Fruit fly (Drosophila melanogaster): ENCODE data around the gene CG6733.
A peak's percentile ranks its signal among the peaks of the same experiment; 100 is the strongest.

Gene CG6733

DNA sequence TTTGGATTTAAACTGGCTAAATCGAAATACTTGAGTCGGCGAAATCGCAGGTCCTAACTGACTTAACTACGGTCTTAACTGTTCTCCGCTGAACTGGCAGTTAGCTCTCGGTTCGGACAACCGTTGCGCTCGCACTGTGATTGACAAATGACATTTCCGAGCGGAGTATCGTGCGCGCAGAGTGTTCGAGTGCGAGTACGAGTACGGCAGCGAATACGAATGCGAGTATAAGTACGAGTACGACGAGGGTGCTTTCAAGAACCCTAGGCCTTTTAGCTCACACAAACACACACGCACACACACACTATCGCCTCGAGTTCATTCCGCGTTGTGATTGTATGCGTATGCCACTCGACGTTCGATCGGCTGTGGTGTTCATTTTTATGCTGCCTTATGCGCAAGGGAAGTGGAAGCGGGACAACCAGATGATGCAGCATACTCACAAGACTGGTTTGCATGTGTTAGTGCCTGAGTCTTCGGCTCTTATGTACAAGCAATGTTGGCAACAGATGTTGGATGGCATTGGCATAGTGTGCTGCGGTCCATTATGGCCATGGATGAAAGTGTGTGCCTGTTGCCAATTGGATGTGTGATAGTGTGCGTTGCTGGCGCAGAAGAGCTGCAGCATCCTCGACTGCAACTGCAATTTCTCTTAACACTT lies 44.3 kb downstream of the CG6733 start, which contains the start of gene hh:
Gene hh (minus strand): TSS at position 229 of the 661 bp plus-strand sequence.
- TF ChIP-seq CG34367 (tag; optimal IDR thresholded peaks at IDR 0.05), result no peak
- 0 out of 3 replicates have a peak, but pooled peaks have one; percentile 49 for TF ChIP-seq CG4496 (GFP tag; IDR thresholded peaks at IDR 0.05)

DNA sequence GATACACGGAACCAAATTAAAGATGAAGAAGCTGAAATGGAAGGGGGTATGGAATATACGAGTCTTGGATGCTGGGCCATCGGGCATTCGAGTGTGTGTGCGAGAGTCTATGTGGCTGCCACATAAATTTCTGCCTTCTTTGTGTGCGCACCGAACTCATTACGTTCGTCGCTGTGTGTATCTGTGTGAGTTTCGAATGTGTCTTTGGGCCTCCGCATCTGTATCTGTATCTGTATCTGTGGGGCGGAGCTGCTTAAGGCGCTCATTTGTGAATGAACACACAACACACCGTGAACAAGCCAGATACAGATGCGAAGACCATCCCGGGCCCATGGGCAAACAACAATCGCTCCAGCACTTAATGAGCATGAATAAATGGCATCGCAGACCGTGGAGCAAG lies 45.9 kb downstream of the CG6733 start:
- TF ChIP-seq Ets98B (GFP tag; IDR thresholded peaks at IDR 0.05) (no peak), CG32121 (GFP tag; IDR thresholded peaks at IDR 0.05) (no peak), EcR (GFP tag; optimal IDR thresholded peaks at IDR 0.05) (no peak), Pif1B (GFP tag; optimal IDR thresholded peaks at IDR 0.05) (no peak), CG12605 (GFP tag; IDR thresholded peaks at IDR 0.05) (no peak), CG10348 (GFP tag; IDR thresholded peaks at IDR 0.05) (no peak), rn (GFP tag; IDR thresholded peaks at IDR 0.05) (no peak), CG8301 (tag; optimal IDR thresholded peaks at IDR 0.05) (no peak)

DNA sequence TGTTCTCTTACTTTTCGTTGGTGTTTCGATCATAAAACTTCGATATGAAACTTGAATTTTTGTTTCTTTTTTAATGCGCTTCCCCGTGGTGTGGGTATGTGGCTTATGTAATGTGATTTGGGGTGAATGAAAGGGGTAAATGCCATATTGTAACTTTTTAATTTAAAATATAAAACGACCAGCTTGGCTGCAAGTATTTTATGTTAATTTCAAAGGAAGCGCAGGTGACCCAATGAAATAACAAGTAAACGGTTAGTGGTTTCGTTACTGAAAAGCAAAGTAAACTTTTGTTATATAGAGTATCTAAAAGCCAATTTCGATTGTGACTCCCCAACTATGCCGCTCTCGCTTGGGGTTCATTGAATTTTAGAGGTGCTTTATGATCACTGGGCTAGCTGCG lies 47.1 kb downstream of the CG6733 start:
- TF ChIP-seq Pif1A (GFP tag; optimal IDR thresholded peaks at IDR 0.05) (no peak), CG14655 (GFP tag; optimal IDR thresholded peaks at IDR 0.05) (peak; percentile 15), gl (tag; optimal IDR thresholded peaks at IDR 0.05) (no peak), CG12605 (GFP tag; IDR thresholded peaks at IDR 0.05) (no peak), CG17806 (tag; optimal IDR thresholded peaks at IDR 0.05) (peak; percentile 13), EcR (GFP tag; optimal IDR thresholded peaks at IDR 0.05) (peak; percentile 25), Snoo (tag; optimal IDR thresholded peaks at IDR 0.05) (no peak), CG9948 (tag; optimal IDR thresholded peaks at IDR 0.05) (no peak), CG15710 (tag; optimal IDR thresholded peaks at IDR 0.05) (peak; percentile 38), fd96Ca (GFP tag; IDR thresholded peaks at IDR 0.05) (no peak), CG8301 (tag; optimal IDR thresholded peaks at IDR 0.05) (no peak), CG10348 (GFP tag; IDR thresholded peaks at IDR 0.05) (no peak), CG8159 (tag; optimal IDR thresholded peaks at IDR 0.05) (no peak), CG32121 (GFP tag; IDR thresholded peaks at IDR 0.05) (no peak), CG4496 (GFP tag; IDR thresholded peaks at IDR 0.05) (no peak), CG13204 (GFP tag; optimal IDR thresholded peaks at IDR 0.05) (no peak), CG34367 (tag; optimal IDR thresholded peaks at IDR 0.05) (no peak), D1 (tag; optimal IDR thresholded peaks at IDR 0.05) (no peak), rn (GFP tag; IDR thresholded peaks at IDR 0.05) (no peak), Pif1B (GFP tag; optimal IDR thresholded peaks at IDR 0.05) (no peak), Ets98B (GFP tag; IDR thresholded peaks at IDR 0.05) (no peak)

DNA sequence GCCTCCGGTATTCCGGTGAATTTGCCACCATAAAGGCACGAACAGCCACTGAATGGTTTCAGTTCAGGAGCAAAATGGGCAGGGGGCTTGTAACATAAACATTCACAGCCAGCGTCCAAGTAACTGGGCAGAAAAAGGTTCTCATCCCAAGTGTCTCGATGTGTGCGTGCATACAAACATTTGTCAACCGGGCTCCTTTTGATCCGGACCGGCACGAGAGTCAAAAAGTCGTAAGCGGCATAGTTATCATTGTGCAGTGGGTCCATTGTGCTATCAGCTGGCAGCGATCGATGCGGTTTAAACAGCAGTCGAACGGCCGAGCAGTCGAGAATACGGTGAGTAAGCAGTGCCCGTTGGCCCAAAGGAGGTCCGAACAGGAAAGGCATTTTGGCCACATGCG lies 48.2 kb downstream of the CG6733 start:
- TF ChIP-seq Pif1A (GFP tag; optimal IDR thresholded peaks at IDR 0.05) (no peak), EcR (GFP tag; optimal IDR thresholded peaks at IDR 0.05) (no peak), CG34367 (tag; optimal IDR thresholded peaks at IDR 0.05) (no peak), gl (tag; optimal IDR thresholded peaks at IDR 0.05) (no peak), CG8159 (tag; optimal IDR thresholded peaks at IDR 0.05) (no peak), CG14655 (GFP tag; optimal IDR thresholded peaks at IDR 0.05) (no peak), CG17806 (tag; optimal IDR thresholded peaks at IDR 0.05) (no peak)

DNA sequence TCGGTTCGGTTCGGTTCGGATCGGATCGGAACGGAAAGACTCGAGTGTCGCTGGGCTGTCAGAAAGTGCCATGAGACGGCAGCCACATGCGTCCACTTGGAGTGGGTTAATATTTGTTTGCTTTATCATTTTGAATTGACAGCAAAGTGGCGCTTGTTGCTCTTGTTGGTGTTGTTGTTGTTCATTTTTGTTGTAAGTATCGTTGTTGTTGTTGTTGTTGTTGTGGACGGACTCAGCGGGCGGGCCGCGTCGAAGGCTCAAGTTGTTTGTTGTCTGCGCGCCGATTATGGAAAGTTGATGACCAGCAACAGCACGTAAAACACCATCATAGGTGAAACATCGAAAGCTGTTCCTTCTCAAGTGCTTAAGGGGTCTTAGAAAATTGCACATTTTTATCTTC lies 49.5 kb downstream of the CG6733 start:
- TF ChIP-seq CG8159 (tag; optimal IDR thresholded peaks at IDR 0.05) (no peak), CG14655 (GFP tag; optimal IDR thresholded peaks at IDR 0.05) (no peak), fd96Ca (GFP tag; IDR thresholded peaks at IDR 0.05) (no peak), CG13204 (GFP tag; optimal IDR thresholded peaks at IDR 0.05) (no peak), Pif1B (GFP tag; optimal IDR thresholded peaks at IDR 0.05) (no peak), CG10348 (GFP tag; IDR thresholded peaks at IDR 0.05) (no peak), CG17806 (tag; optimal IDR thresholded peaks at IDR 0.05) (no peak), rn (GFP tag; IDR thresholded peaks at IDR 0.05) (no peak), EcR (GFP tag; optimal IDR thresholded peaks at IDR 0.05) (no peak), CG4496 (GFP tag; IDR thresholded peaks at IDR 0.05) (no peak), CG34367 (tag; optimal IDR thresholded peaks at IDR 0.05) (no peak)

DNA sequence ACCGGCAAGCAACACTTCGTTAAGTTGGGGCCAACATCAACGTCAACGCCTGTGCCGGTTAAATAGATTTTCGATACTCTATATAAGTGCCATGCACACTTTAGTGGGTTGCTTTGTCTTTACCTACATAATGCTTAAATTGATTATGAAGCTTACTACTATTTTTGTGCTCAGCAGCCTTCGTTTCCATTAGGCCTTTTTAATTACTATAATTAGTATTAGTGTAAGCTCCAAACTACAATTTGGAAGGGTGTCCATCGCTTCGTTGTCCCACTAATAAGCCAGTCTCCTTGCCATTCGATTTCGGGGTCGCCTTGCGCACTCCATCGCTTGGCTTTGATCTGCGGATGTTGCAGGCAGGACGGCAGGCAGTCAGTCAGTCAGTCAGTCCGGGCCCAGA lies 50.1 kb downstream of the CG6733 start:
- TF ChIP-seq CG10348 (GFP tag; IDR thresholded peaks at IDR 0.05) (no peak), gl (tag; optimal IDR thresholded peaks at IDR 0.05) (peak; percentile 70), Pif1B (GFP tag; optimal IDR thresholded peaks at IDR 0.05) (peak; percentile 39), D1 (tag; optimal IDR thresholded peaks at IDR 0.05) (peak; percentile 27), Snoo (tag; optimal IDR thresholded peaks at IDR 0.05) (peak; percentile 68), CG17806 (tag; optimal IDR thresholded peaks at IDR 0.05) (peak; percentile 87), CG9948 (tag; optimal IDR thresholded peaks at IDR 0.05) (peak; percentile 82), CG8159 (tag; optimal IDR thresholded peaks at IDR 0.05) (peak; percentile 80), CG4496 (GFP tag; IDR thresholded peaks at IDR 0.05) (peak; percentile 49; the same call in 1 of the 3 replicates), fd96Ca (GFP tag; IDR thresholded peaks at IDR 0.05) (peak; percentile 54; the same call in 2 of the 3 replicates), CG15710 (tag; optimal IDR thresholded peaks at IDR 0.05) (peak; percentile 82), CG32121 (GFP tag; IDR thresholded peaks at IDR 0.05) (no peak), CG34367 (tag; optimal IDR thresholded peaks at IDR 0.05) (peak; percentile 76), CG8301 (tag; optimal IDR thresholded peaks at IDR 0.05) (peak; percentile 37), Ets98B (GFP tag; IDR thresholded peaks at IDR 0.05) (no peak), CG13204 (GFP tag; optimal IDR thresholded peaks at IDR 0.05) (peak; percentile 19), EcR (GFP tag; optimal IDR thresholded peaks at IDR 0.05) (no peak), CG14655 (GFP tag; optimal IDR thresholded peaks at IDR 0.05) (peak; percentile 52), CG12605 (GFP tag; IDR thresholded peaks at IDR 0.05) (no peak), rn (GFP tag; IDR thresholded peaks at IDR 0.05) (peak; percentile 47; the same call in 1 of the 2 replicates), Pif1A (GFP tag; optimal IDR thresholded peaks at IDR 0.05) (peak; percentile 45)

Measured in whole organism, pupa.